Worm (Caenorhabditis elegans) whole organism, L1 larva: ENCODE results near the gene C06B3.1.

Experiments
- aha-1 ChIP-seq: fragments of 150-350 bp; optimal IDR thresholded peaks from 2 replicates; lab custom pipeline; 2014; ENCODE audit warnings: missing biosample characterization, missing genetic modification characterization
- efl-3 ChIP-seq: fragments of 200-800 bp; sonication (Bioruptor generic); optimal IDR thresholded peaks from 2 replicates; lab custom pipeline; 2018; ENCODE audit warnings: mild to moderate bottlenecking, missing genetic modification characterization, missing compliant biosample characterization
- fkh-10 ChIP-seq: sonication (generic microtip); optimal IDR thresholded peaks from 2 replicates; lab custom pipeline; 2017; ENCODE audit warnings: missing biosample characterization, missing genetic modification reagents, missing genetic modification characterization
- lin-15B ChIP-seq: fragments of 150-350 bp; sonication (generic microtip); optimal IDR thresholded peaks from 3 replicates; lab custom pipeline; 2014; ENCODE audit warnings: missing biosample characterization, missing genetic modification characterization
- lin-39 ChIP-seq: fragments of 150-350 bp; optimal IDR thresholded peaks from 2 replicates; lab custom pipeline; 2014; ENCODE audit warnings: missing biosample characterization, missing genetic modification reagents, missing genetic modification characterization
- nhr-12 ChIP-seq: sonication (generic microtip); optimal IDR thresholded peaks from 2 replicates; lab custom pipeline; 2017; ENCODE audit warnings: missing biosample characterization, missing genetic modification characterization
- nhr-237 ChIP-seq: fragments of 150-350 bp; optimal IDR thresholded peaks from 2 replicates; lab custom pipeline; 2014; ENCODE audit warnings: missing biosample characterization, missing genetic modification characterization
- nhr-85 ChIP-seq: sonication (generic microtip); peaks from one replicate; lab custom pipeline; 2016; ENCODE audit warnings: missing genetic modification characterization, inconsistent platforms, missing compliant biosample characterization

DNA sequence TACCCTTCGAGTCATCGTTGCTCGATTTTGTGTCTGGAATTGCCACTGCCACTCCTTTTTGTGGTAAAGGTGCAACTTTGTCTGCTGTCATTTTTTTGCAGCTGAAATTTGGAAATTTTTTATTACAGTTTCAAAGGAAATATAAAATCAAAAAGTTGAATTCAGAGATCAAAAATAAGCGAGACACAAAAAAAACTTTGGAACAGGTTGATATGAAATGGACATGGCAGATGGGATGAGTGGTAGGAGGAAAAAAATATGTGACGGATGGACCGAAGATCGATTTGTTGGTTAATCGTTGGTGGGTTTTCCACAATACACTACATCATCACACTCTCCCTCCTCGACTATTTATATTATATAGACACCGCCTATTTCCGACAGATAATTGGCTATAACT, 31.9 kb downstream of the C06B3.1 start, which contains the start of gene R10D12.1:
- no peak for TF ChIP-seq nhr-12 (tag; lab: Kevin White, UChicago)
- TF ChIP-seq efl-3: no peak
- TF ChIP-seq lin-15B: no peak
- no peak for TF ChIP-seq nhr-237 (tag; lab: Kevin White, UChicago)
- no peak for TF ChIP-seq lin-39 (tag; lab: Kevin White, UChicago)
- TF ChIP-seq aha-1 (tag; lab: Kevin White, UChicago): no peak
- TF ChIP-seq nhr-85 (tag; lab: Kevin White, UChicago): no peak
- no peak for TF ChIP-seq fkh-10 (GFP tag; lab: Kevin White, UChicago)
